Fruit fly (Drosophila melanogaster) whole organism, embryonic: ENCODE data around the gene DCAF12.
A peak's percentile ranks its signal among the peaks of the same experiment; 100 is the strongest.

Source experiments
- Asciz ChIP-seq: fragments of 200-800 bp; sonication (Bioruptor generic); optimal IDR thresholded peaks from 2 replicates; lab custom pipeline; 2017; ENCODE audit warnings: missing biosample characterization, mild to moderate bottlenecking, missing genetic modification characterization, missing genetic modification reagents
- Blimp-1 ChIP-seq: fragments of 200-800 bp; sonication (Bioruptor generic); optimal IDR thresholded peaks from 3 replicates; lab custom pipeline; 2018; ENCODE audit warnings: missing biosample characterization, missing genetic modification characterization, mild to moderate bottlenecking, moderate library complexity, missing genetic modification reagents
- CG10267 ChIP-seq: fragments of 200-800 bp; sonication (Bioruptor generic); optimal IDR thresholded peaks from 2 replicates; lab custom pipeline; 2018; ENCODE audit warnings: missing biosample characterization, mild to moderate bottlenecking, missing genetic modification characterization, moderate library complexity
- CG12299 ChIP-seq: fragments of 200-800 bp; sonication (Bioruptor generic); optimal IDR thresholded peaks from 2 replicates; lab custom pipeline; 2018; ENCODE audit warnings: missing biosample characterization, mild to moderate bottlenecking, missing genetic modification characterization
- CG14014 ChIP-seq: fragments of 200-800 bp; sonication (Bioruptor generic); IDR thresholded peaks from 2 replicates; pipeline ENCODE4 v1.3.6; 2022; ENCODE audit warnings: missing biosample characterization, missing genetic modification characterization
- CG15601 ChIP-seq: fragments of 200-800 bp; sonication (Bioruptor generic); optimal IDR thresholded peaks from 3 replicates; lab custom pipeline; 2019; ENCODE audit warnings: missing biosample characterization, mild to moderate bottlenecking, missing genetic modification characterization, moderate library complexity
- CG17568 ChIP-seq: fragments of 200-800 bp; sonication (Bioruptor generic); optimal IDR thresholded peaks from 2 replicates; lab custom pipeline; 2018; ENCODE audit warnings: missing biosample characterization, mild to moderate bottlenecking, missing genetic modification characterization, moderate library complexity
- CG18764 ChIP-seq: fragments of 200-800 bp; sonication (Bioruptor generic); optimal IDR thresholded peaks from 3 replicates; lab custom pipeline; 2016; ENCODE audit warnings: missing biosample characterization, missing genetic modification characterization
- CG3281 ChIP-seq: fragments of 200-800 bp; sonication (Bioruptor generic); optimal IDR thresholded peaks from 3 replicates; lab custom pipeline; 2017; ENCODE audit warnings: missing biosample characterization, mild to moderate bottlenecking, missing genetic modification characterization
- CG34376 ChIP-seq: fragments of 200-800 bp; sonication (Bioruptor generic); optimal IDR thresholded peaks from 2 replicates; lab custom pipeline; 2018; ENCODE audit warnings: missing biosample characterization, mild to moderate bottlenecking, missing genetic modification characterization
- CG3726 ChIP-seq: fragments of 200-800 bp; sonication (Bioruptor generic); IDR thresholded peaks from 3 replicates; pipeline ENCODE4, ENCODE4 v1.3.6; 2022; ENCODE audit warnings: missing biosample characterization, missing genetic modification characterization
- CG42726 ChIP-seq: fragments of 200-800 bp; sonication (Bioruptor generic); IDR thresholded peaks from 2 replicates; pipeline ENCODE4 v1.3.6; 2022; ENCODE audit warnings: missing biosample characterization, missing genetic modification characterization; ENCODE audit not compliant: partially characterized antibody
- CG4282 ChIP-seq: fragments of 200-800 bp; sonication (Bioruptor generic); optimal IDR thresholded peaks from 2 replicates; lab custom pipeline; 2016; ENCODE audit warnings: missing biosample characterization, missing genetic modification characterization
- CG5245 ChIP-seq: fragments of 200-800 bp; sonication (Bioruptor generic); optimal IDR thresholded peaks from 3 replicates; lab custom pipeline; 2016; ENCODE audit warnings: missing biosample characterization, missing genetic modification characterization
- CG6175 ChIP-seq: fragments of 200-800 bp; sonication (Bioruptor generic); IDR thresholded peaks from 3 replicates; pipeline ENCODE4 v1.3.6; 2022; ENCODE audit warnings: missing biosample characterization, missing genetic modification characterization
- CG6765 ChIP-seq: fragments of 200-800 bp; sonication (Bioruptor generic); optimal IDR thresholded peaks from 3 replicates; lab custom pipeline; 2017; ENCODE audit warnings: missing biosample characterization, mild to moderate bottlenecking, missing genetic modification characterization
- CG7556 ChIP-seq: fragments of 200-800 bp; sonication (Bioruptor generic); optimal IDR thresholded peaks from 2 replicates; lab custom pipeline; 2017; ENCODE audit warnings: missing biosample characterization, mild to moderate bottlenecking, missing genetic modification characterization
- CG7745 ChIP-seq: fragments of 200-800 bp; sonication (Bioruptor generic); optimal IDR thresholded peaks from 2 replicates; lab custom pipeline; 2018; ENCODE audit warnings: missing biosample characterization, mild to moderate bottlenecking, missing genetic modification characterization, moderate library complexity
- CG8290 ChIP-seq, 3 experiments: fragments of 200-800 bp; sonication (Bioruptor generic); optimal IDR thresholded peaks; 2 replicates each; lab custom pipeline; 2016 to 2019; ENCODE audit warnings: missing biosample characterization in 3 of 3, missing genetic modification characterization in 3 of 3, mild to moderate bottlenecking in 2 of 3, moderate library complexity in 1 of 3
- CHES-1-like ChIP-seq: fragments of 200-800 bp; sonication (Bioruptor generic); optimal IDR thresholded peaks from 2 replicates; lab custom pipeline; 2016; ENCODE audit warnings: missing biosample characterization, missing genetic modification characterization
- D ChIP-seq, 2 experiments: fragments of 200-800 bp in 1 of 2; fragments of >200 bp in 1 of 2; sonication (Bioruptor generic) in 1 of 2; optimal IDR thresholded peaks; 2 replicates in 1 of 2; 3 replicates in 1 of 2; lab custom pipeline; 2017; ENCODE audit warnings: mild to moderate bottlenecking in 1 of 2, missing biosample characterization in 1 of 2, missing genetic modification characterization in 1 of 2, missing genetic modification reagents in 1 of 2
- Elba2 ChIP-seq: fragments of 200-800 bp; sonication (Bioruptor generic); optimal IDR thresholded peaks from 3 replicates; lab custom pipeline; 2016; ENCODE audit warnings: missing biosample characterization, missing genetic modification characterization
- Fer2 ChIP-seq: fragments of 200-800 bp; sonication (Bioruptor generic); optimal IDR thresholded peaks from 2 replicates; lab custom pipeline; 2018; ENCODE audit warnings: missing biosample characterization, mild to moderate bottlenecking, missing genetic modification characterization, moderate library complexity
- MBD-R2 ChIP-seq: fragments of 200-800 bp; sonication (Bioruptor generic); IDR thresholded peaks from 2 replicates; pipeline ENCODE4 v1.3.6; 2022; ENCODE audit warnings: missing biosample characterization, missing genetic modification characterization
- Mrtf ChIP-seq: fragments of 200-800 bp; sonication (Bioruptor generic); IDR thresholded peaks from 3 replicates; pipeline ENCODE4 v1.3.6; 2022; ENCODE audit warnings: missing biosample characterization, missing genetic modification characterization
- Nf-YC ChIP-seq: fragments of 200-800 bp; optimal IDR thresholded peaks from 3 replicates; lab custom pipeline; 2019; ENCODE audit warnings: missing biosample characterization, mild to moderate bottlenecking, missing genetic modification characterization, moderate library complexity
- Ptx1 ChIP-seq: fragments of 200-800 bp; sonication (Bioruptor generic); IDR thresholded peaks from 2 replicates; pipeline ENCODE4 v1.3.6; 2022; ENCODE audit warnings: missing biosample characterization, missing genetic modification characterization
- Six4 ChIP-seq: fragments of 200-800 bp; sonication (Bioruptor generic); optimal IDR thresholded peaks from 2 replicates; lab custom pipeline; 2016; ENCODE audit warnings: missing biosample characterization, missing genetic modification characterization
- Sry-δ ChIP-seq: fragments of 200-800 bp; sonication (Bioruptor generic); optimal IDR thresholded peaks from 2 replicates; lab custom pipeline; 2016; ENCODE audit warnings: missing biosample characterization, missing genetic modification characterization
- bbx ChIP-seq: fragments of 200-800 bp; sonication (Bioruptor generic); IDR thresholded peaks from 2 replicates; pipeline ENCODE4 v1.3.6; 2022; ENCODE audit warnings: missing biosample characterization, missing genetic modification characterization; ENCODE audit not compliant: partially characterized antibody
- btn ChIP-seq: fragments of 200-800 bp; sonication (Bioruptor generic); optimal IDR thresholded peaks from 2 replicates; lab custom pipeline; 2016; ENCODE audit warnings: missing biosample characterization, missing genetic modification characterization
- cad ChIP-seq: fragments of >200 bp; optimal IDR thresholded peaks from 2 replicates; lab custom pipeline; 2017; ENCODE audit warnings: missing biosample characterization, missing genetic modification characterization
- chinmo ChIP-seq: fragments of 200-800 bp; sonication (Bioruptor generic); IDR thresholded peaks from 4 replicates; pipeline ENCODE4 v1.3.6; 2022; ENCODE audit warnings: missing biosample characterization, missing genetic modification characterization; ENCODE audit not compliant: partially characterized antibody
- fd3F ChIP-seq: fragments of 200-800 bp; sonication (Bioruptor generic); optimal IDR thresholded peaks from 2 replicates; lab custom pipeline; 2018; ENCODE audit warnings: missing biosample characterization, mild to moderate bottlenecking, missing genetic modification characterization, moderate library complexity
- fu2 ChIP-seq: fragments of 200-800 bp; sonication (Bioruptor generic); optimal IDR thresholded peaks from 2 replicates; lab custom pipeline; 2016; ENCODE audit warnings: missing biosample characterization, missing genetic modification characterization
- gcm2 ChIP-seq: fragments of 200-800 bp; sonication (Bioruptor generic); optimal IDR thresholded peaks from 2 replicates; lab custom pipeline; 2016; ENCODE audit warnings: missing biosample characterization, missing genetic modification characterization
- gem ChIP-seq: fragments of 200-800 bp; sonication (Bioruptor generic); optimal IDR thresholded peaks from 2 replicates; lab custom pipeline; 2019; ENCODE audit warnings: missing biosample characterization, mild to moderate bottlenecking, missing genetic modification characterization, moderate library complexity
- gro ChIP-seq: fragments of 200-800 bp; sonication (Bioruptor generic); optimal IDR thresholded peaks from 2 replicates; lab custom pipeline; 2016; ENCODE audit warnings: missing biosample characterization, missing genetic modification characterization
- gsb-n ChIP-seq: fragments of 200-800 bp; sonication (Bioruptor generic); optimal IDR thresholded peaks from 3 replicates; lab custom pipeline; 2018; ENCODE audit warnings: missing biosample characterization, mild to moderate bottlenecking, missing genetic modification characterization
- gt ChIP-seq: fragments of 200-800 bp; sonication (Bioruptor generic); IDR thresholded peaks from 2 replicates; pipeline ENCODE4 v1.3.6; 2022; ENCODE audit warnings: missing biosample characterization, missing genetic modification characterization
- lab ChIP-seq: fragments of 200-800 bp; sonication (Bioruptor generic); optimal IDR thresholded peaks from 3 replicates; lab custom pipeline; 2017; ENCODE audit warnings: missing biosample characterization, missing genetic modification characterization, mild to moderate bottlenecking, moderate library complexity, missing genetic modification reagents
- nerfin-1 ChIP-seq: fragments of 200-800 bp; sonication (Bioruptor generic); optimal IDR thresholded peaks from 3 replicates; lab custom pipeline; 2019; ENCODE audit warnings: missing biosample characterization, mild to moderate bottlenecking, missing genetic modification characterization, moderate library complexity
- pho ChIP-seq: fragments of 200-800 bp; sonication (Bioruptor generic); optimal IDR thresholded peaks from 2 replicates; lab custom pipeline; 2016; ENCODE audit warnings: missing biosample characterization, missing genetic modification characterization
- ranshi ChIP-seq: fragments of 200-800 bp; sonication (Bioruptor generic); IDR thresholded peaks from 2 replicates; pipeline ENCODE4 v1.3.6; 2022; ENCODE audit warnings: missing biosample characterization, missing genetic modification characterization
- sug ChIP-seq: fragments of 200-800 bp; optimal IDR thresholded peaks from 2 replicates; lab custom pipeline; 2019; ENCODE audit warnings: missing biosample characterization, mild to moderate bottlenecking, missing genetic modification characterization, moderate library complexity
- tap ChIP-seq: fragments of 200-800 bp; optimal IDR thresholded peaks from 3 replicates; lab custom pipeline; 2019; ENCODE audit warnings: missing biosample characterization, mild to moderate bottlenecking, missing genetic modification characterization, moderate library complexity
- unpg ChIP-seq: fragments of 200-800 bp; sonication (Bioruptor generic); optimal IDR thresholded peaks from 3 replicates; lab custom pipeline; 2018; ENCODE audit warnings: missing biosample characterization, mild to moderate bottlenecking, missing genetic modification characterization, moderate library complexity
- zen2 ChIP-seq: fragments of 200-800 bp; sonication (Bioruptor generic); IDR thresholded peaks from 3 replicates; pipeline ENCODE4 v1.3.6; 2022; ENCODE audit warnings: missing biosample characterization, missing genetic modification characterization; ENCODE audit not compliant: partially characterized antibody

Gene DCAF12

DNA sequence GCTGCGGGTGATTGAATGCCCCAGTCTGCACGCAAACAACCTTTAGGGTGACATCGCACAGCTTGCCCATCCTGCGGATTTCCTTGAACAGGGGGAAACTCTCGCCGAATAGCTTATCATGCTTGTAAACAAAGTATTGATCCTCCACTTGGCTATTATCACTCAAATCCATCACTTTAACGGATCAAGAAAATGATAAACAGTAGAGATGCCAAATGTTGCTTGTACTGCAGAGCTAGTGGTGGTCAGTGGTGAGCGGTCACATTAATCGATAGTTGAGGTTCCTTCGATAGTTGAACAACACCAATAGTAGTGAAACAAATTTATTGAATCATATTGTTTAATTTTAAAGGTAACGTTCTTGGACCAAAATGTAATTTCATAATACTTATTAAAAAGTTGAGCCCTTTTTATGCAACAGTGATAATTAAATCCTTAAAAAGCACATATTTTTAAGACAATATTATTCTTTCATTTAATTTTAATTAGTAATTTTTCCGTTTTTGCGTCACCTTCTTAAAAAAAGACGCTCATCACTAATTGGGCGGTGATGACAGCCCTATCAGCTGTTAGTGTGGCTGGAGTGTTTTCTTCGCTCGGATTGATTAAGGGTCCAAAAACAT, 6.5 kb downstream of the DCAF12 start, which contains the start of the genes KLHL18 and GCC185 (continued):
- TF ChIP-seq ranshi (GFP tag; lab: Robert Waterston, UW) (peak; percentile 76; the same call in 1 of the 2 replicates), CG17568 (GFP tag; lab: Kevin White, UChicago) (no peak), CG10267 (tag; lab: Kevin White, UChicago) (peak; percentile 80), CG15601 (tag; lab: Kevin White, UChicago) (peak; percentile 92), D (optimal IDR thresholded peaks at IDR 0.05; lab: Kevin White, UChicago) (no peak), D (GFP tag; optimal IDR thresholded peaks at IDR 0.05; lab: Kevin White, UChicago) (peak; percentile 33), zen2 (GFP tag; lab: Robert Waterston, UW) (no peak), Nf-YC (tag; lab: Kevin White, UChicago) (peak; percentile 75), cad (GFP tag; lab: Kevin White, UChicago) (no peak), fd3F (peak; percentile 62), CG12299 (tag; lab: Kevin White, UChicago) (peak; percentile 16), tap (tag; lab: Kevin White, UChicago) (no peak), gt (GFP tag; lab: Robert Waterston, UW) (no peak), CG6175 (GFP tag; lab: Robert Waterston, UW) (no peak), CG4282 (GFP tag; lab: Kevin White, UChicago) (peak; percentile 22), gsb-n (no peak), fu2 (peak; percentile 31), CG42726 (0 out of 2 replicates have a peak, but pooled peaks have one; percentile 37), CG8290 (GFP tag; optimal IDR thresholded peaks at IDR 0.05; lab: Kevin White, UChicago) (peak; percentile 67), CG8290 (tag; optimal IDR thresholded peaks at IDR 0.05; lab: Kevin White, UChicago) (no peak), CG18764 (GFP tag; lab: Kevin White, UChicago) (peak; percentile 69), CG6765 (GFP tag; lab: Kevin White, UChicago) (no peak), Ptx1 (GFP tag; lab: Robert Waterston, UW) (peak; percentile 80), CG3726 (no peak), CG5245 (GFP tag; lab: Kevin White, UChicago) (peak; percentile 51), Asciz (GFP tag; lab: Kevin White, UChicago) (no peak), Blimp-1 (GFP tag; lab: Kevin White, UChicago) (peak; percentile 55), MBD-R2 (peak; percentile 82), unpg (GFP tag; lab: Kevin White, UChicago) (no peak), Sry-δ (peak; percentile 92), Fer2 (tag; lab: Kevin White, UChicago) (peak; percentile 69), CG3281 (GFP tag; lab: Kevin White, UChicago) (peak; percentile 47), CG34376 (no peak), lab (GFP tag; lab: Kevin White, UChicago) (peak; percentile 69), gem (tag; lab: Kevin White, UChicago) (peak; percentile 86), gcm2 (GFP tag; lab: Kevin White, UChicago) (no peak), CG7745 (no peak), nerfin-1 (peak; percentile 63), btn (GFP tag; lab: Kevin White, UChicago) (no peak), CG7556 (GFP tag; lab: Kevin White, UChicago) (no peak), CG14014 (GFP tag; lab: Robert Waterston, UW) (no peak; the same call in 1 of the 2 replicates), Mrtf (GFP tag; lab: Robert Waterston, UW) (0 out of 3 replicates have a peak, but pooled peaks have one; percentile 27), Six4 (GFP tag; lab: Kevin White, UChicago) (peak; percentile 64), CHES-1-like (GFP tag; lab: Kevin White, UChicago) (peak; percentile 47), Elba2 (GFP tag; lab: Kevin White, UChicago) (peak; percentile 95), bbx (peak; percentile 62), gro (peak; percentile 64), pho (GFP tag; lab: Kevin White, UChicago) (peak; percentile 78), sug (tag; lab: Kevin White, UChicago) (no peak), chinmo (GFP tag; lab: Robert Waterston, UW) (0 out of 4 replicates have a peak, but pooled peaks have one; percentile 44)
